Worm (Caenorhabditis elegans) whole organism, L4 larva: ENCODE results near the gene rps-9.
A peak's percentile ranks its signal among the peaks of the same experiment; 100 is the strongest.

Experiments
- F26F4.8 ChIP-seq: fragments of 200-800 bp; sonication (Bioruptor generic); conservative IDR thresholded peaks from 2 replicates; pipeline ENCODE4 v1.3.6; 2022; ENCODE audit warnings: missing genetic modification characterization, missing compliant biosample characterization
- R02D3.7 ChIP-seq: fragments of 150-350 bp; sonication (generic microtip); optimal IDR thresholded peaks from 3 replicates; lab custom pipeline; 2014; ENCODE audit warnings: missing biosample characterization, missing genetic modification characterization
- ZK337.2 ChIP-seq: fragments of 200-800 bp; sonication (Bioruptor generic); IDR thresholded peaks from 2 replicates; pipeline ENCODE4 v1.3.6; 2022; ENCODE audit warnings: missing genetic modification reagents, missing genetic modification characterization, missing compliant biosample characterization
- aha-1 ChIP-seq: fragments of 150-350 bp; peaks from one replicate; lab custom pipeline; 2014; ENCODE audit warnings: missing biosample characterization, missing genetic modification characterization
- ama-1 ChIP-seq: fragments of 150-350 bp; optimal IDR thresholded peaks from 2 replicates; lab custom pipeline; 2014; ENCODE audit warnings: inconsistent platforms, mixed read lengths
- arid-1 ChIP-seq: fragments of 200-800 bp; sonication (Bioruptor generic); conservative IDR thresholded peaks from 2 replicates; pipeline ENCODE4 v1.3.6; 2022; ENCODE audit warnings: missing genetic modification reagents, missing genetic modification characterization, missing compliant biosample characterization
- daf-16 ChIP-seq, 3 experiments: sonication (generic microtip); optimal IDR thresholded peaks; 2 replicates each; lab custom pipeline; 2016 to 2017; ENCODE audit warnings: missing genetic modification characterization in 3 of 3, missing genetic modification reagents in 3 of 3, mild to moderate bottlenecking in 2 of 3, missing compliant biosample characterization in 2 of 3, missing biosample characterization in 1 of 3, moderate library complexity in 1 of 3
- dmd-6 ChIP-seq: fragments of 200-800 bp; sonication (Bioruptor generic); IDR thresholded peaks from 2 replicates; pipeline ENCODE4 v1.3.6; 2022; ENCODE audit warnings: missing genetic modification reagents, missing genetic modification characterization, missing compliant biosample characterization
- dpl-1 ChIP-seq: fragments of 150-350 bp; optimal IDR thresholded peaks from 2 replicates; lab custom pipeline; 2014; ENCODE audit warnings: missing biosample characterization, missing genetic modification reagents, missing genetic modification characterization
- dve-1 ChIP-seq: sonication (generic microtip); optimal IDR thresholded peaks from 2 replicates; lab custom pipeline; 2017; ENCODE audit warnings: antibody characterized with exemption, mild to moderate bottlenecking, missing genetic modification characterization, missing compliant biosample characterization; ENCODE audit not compliant: insufficient read depth
- fkh-10 ChIP-seq: fragments of 150-350 bp; optimal IDR thresholded peaks from 2 replicates; lab custom pipeline; 2014; ENCODE audit warnings: missing biosample characterization, missing genetic modification reagents, missing genetic modification characterization
- hif-1 ChIP-seq, 2 experiments: sonication (generic microtip); optimal IDR thresholded peaks; 2 replicates each; lab custom pipeline; 2016 to 2017; ENCODE audit warnings: missing compliant biosample characterization in 2 of 2, missing genetic modification characterization in 2 of 2, missing genetic modification reagents in 2 of 2, missing genotype in 2 of 2, mild to moderate bottlenecking in 1 of 2
- hlh-11 ChIP-seq: fragments of 200-800 bp; sonication (Bioruptor generic); optimal IDR thresholded peaks from 2 replicates; lab custom pipeline; 2018; ENCODE audit warnings: mild to moderate bottlenecking, missing genetic modification characterization, missing compliant biosample characterization
- hlh-30 ChIP-seq: sonication (generic microtip); optimal IDR thresholded peaks from 2 replicates; lab custom pipeline; 2017; ENCODE audit warnings: antibody characterized with exemption, mild to moderate bottlenecking, missing genetic modification characterization, missing compliant biosample characterization; ENCODE audit not compliant: insufficient read depth
- hmg-1.1 ChIP-seq: fragments of 200-800 bp; sonication (Bioruptor generic); IDR thresholded peaks from 2 replicates; pipeline ENCODE4 v1.3.6; 2022; ENCODE audit warnings: missing genetic modification reagents, missing genetic modification characterization, missing compliant biosample characterization
- lin-13 ChIP-seq: fragments of 150-350 bp; optimal IDR thresholded peaks from 2 replicates; lab custom pipeline; 2014; ENCODE audit warnings: missing biosample characterization, missing genetic modification reagents, missing genetic modification characterization
- lin-15B ChIP-seq: fragments of 150-350 bp; sonication (generic microtip); optimal IDR thresholded peaks from 3 replicates; lab custom pipeline; 2014; ENCODE audit warnings: missing biosample characterization, missing genetic modification characterization
- lin-38 ChIP-seq: fragments of 200-800 bp; sonication (Bioruptor generic); IDR thresholded peaks from 2 replicates; pipeline ENCODE4 v1.3.6; 2022; ENCODE audit warnings: missing genetic modification reagents, missing genetic modification characterization, missing compliant biosample characterization
- lsy-2 ChIP-seq, 2 experiments: fragments of 150-350 bp in 1 of 2; sonication (generic microtip) in 1 of 2; optimal IDR thresholded peaks; 2 replicates each; lab custom pipeline; 2014 to 2017; ENCODE audit warnings: missing biosample characterization in 2 of 2, missing genetic modification characterization in 2 of 2
- mdl-1 ChIP-seq, 2 experiments: fragments of 150-350 bp in 1 of 2; sonication (generic microtip) in 1 of 2; optimal IDR thresholded peaks; 2 replicates each; lab custom pipeline; 2014 to 2017; ENCODE audit warnings: missing biosample characterization in 2 of 2, missing genetic modification characterization in 2 of 2
- mep-1 ChIP-seq: fragments of 150-350 bp; sonication (generic microtip); optimal IDR thresholded peaks from 3 replicates; lab custom pipeline; 2014; ENCODE audit warnings: missing biosample characterization, missing genetic modification characterization
- mes-2 ChIP-seq: sonication (generic microtip); optimal IDR thresholded peaks from 2 replicates; lab custom pipeline; 2016; ENCODE audit warnings: missing genotype, mild to moderate bottlenecking, missing genetic modification characterization, missing compliant biosample characterization; ENCODE audit not compliant: poor library complexity, severe bottlenecking
- nhr-11 ChIP-seq: fragments of 150-350 bp; optimal IDR thresholded peaks from 2 replicates; lab custom pipeline; 2014; ENCODE audit warnings: missing biosample characterization, missing genetic modification characterization
- nhr-28 ChIP-seq: fragments of 150-350 bp; optimal IDR thresholded peaks from 2 replicates; lab custom pipeline; 2014; ENCODE audit warnings: missing biosample characterization, missing genetic modification characterization
- nhr-6 ChIP-seq: fragments of 150-350 bp; optimal IDR thresholded peaks from 2 replicates; lab custom pipeline; 2014; ENCODE audit warnings: missing biosample characterization, missing genetic modification characterization
- nhr-77 ChIP-seq: fragments of 150-350 bp; optimal IDR thresholded peaks from 2 replicates; lab custom pipeline; 2014; ENCODE audit warnings: missing biosample characterization, missing genetic modification characterization
- php-3 ChIP-seq: fragments of 200-800 bp; sonication (Bioruptor generic); IDR thresholded peaks from 2 replicates; pipeline ENCODE4 v1.3.6; 2022; ENCODE audit warnings: missing genetic modification reagents, missing genetic modification characterization, missing compliant biosample characterization
- rbr-2 ChIP-seq: sonication (generic microtip); optimal IDR thresholded peaks from 2 replicates; lab custom pipeline; 2016; ENCODE audit warnings: missing genotype, missing genetic modification characterization, missing compliant biosample characterization
- tra-1 ChIP-seq: fragments of 200-800 bp; sonication (Bioruptor generic); IDR thresholded peaks from 2 replicates; pipeline ENCODE4 v1.3.6; 2022; ENCODE audit warnings: missing genetic modification reagents, missing genetic modification characterization, missing compliant biosample characterization
- unc-130 ChIP-seq: sonication (generic microtip); optimal IDR thresholded peaks from 2 replicates; lab custom pipeline; 2016; ENCODE audit warnings: missing genetic modification reagents, missing genetic modification characterization, missing compliant biosample characterization
- unc-62 ChIP-seq, 3 experiments: fragments of 150-350 bp in 1 of 3; sonication (generic microtip); optimal IDR thresholded peaks in 2 of 3; peaks in 1 of 3; 1 replicate in 1 of 3; 2 replicates in 2 of 3; lab custom pipeline; 2014 to 2017; ENCODE audit warnings: missing biosample characterization in 3 of 3, missing genetic modification characterization in 3 of 3, missing genetic modification reagents in 3 of 3, missing genotype in 1 of 3
- zfp-3 ChIP-seq: fragments of 200-800 bp; sonication (Bioruptor generic); conservative IDR thresholded peaks from 2 replicates; pipeline ENCODE4 v1.3.6; 2022; ENCODE audit warnings: missing genetic modification reagents, missing genetic modification characterization, missing compliant biosample characterization

Gene rps-9

DNA sequence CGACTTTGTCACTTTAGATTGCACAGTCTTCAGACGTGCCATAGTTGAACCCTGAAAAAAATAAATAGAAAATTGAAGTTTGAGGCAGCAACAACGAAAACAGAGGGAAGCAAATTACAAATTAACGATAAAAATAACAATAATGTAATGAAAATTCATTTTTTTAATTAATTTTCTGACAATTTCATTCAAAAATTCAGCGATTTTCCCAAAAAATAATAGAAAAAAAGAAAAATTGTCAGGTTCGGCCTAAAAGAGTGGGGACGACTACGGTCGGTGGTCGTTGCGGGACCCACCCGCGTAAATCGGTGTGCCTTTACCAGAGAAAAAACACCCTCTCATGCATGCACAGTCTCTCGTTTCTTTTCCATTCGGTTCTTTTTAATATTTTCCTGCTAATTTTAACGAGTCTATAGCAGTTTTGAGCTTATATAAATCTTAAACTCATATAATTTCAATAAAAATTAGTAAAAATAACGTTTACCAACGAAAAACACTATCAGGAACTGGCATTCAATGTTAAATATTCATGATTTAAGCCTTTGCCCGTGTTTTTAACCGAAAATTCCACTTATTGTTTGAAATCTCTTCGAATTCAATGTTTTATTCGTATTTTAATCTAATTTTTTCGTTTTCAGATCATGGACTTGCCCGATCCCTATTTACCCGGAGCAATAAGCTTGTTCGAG lies at the start of gene rps-9, which contains the start of gene lsm-1:
Gene rps-9, minus strand, starts transcription at position 51 of the 689 bp plus-strand sequence.
Gene lsm-1, plus strand, starts transcription at position 639 of the 689 bp plus-strand sequence.
- TF ChIP-seq lsy-2 (tag; optimal IDR thresholded peaks at IDR 0.05; lab: Kevin White, UChicago) (peak; percentile 49 to 98), aha-1 (tag; lab: Kevin White, UChicago) (peak; percentile 23), hmg-1.1 (GFP tag; lab: Robert Waterston, UW) (peak; percentile 60; the same call in 1 of the 2 replicates), nhr-6 (tag; lab: Kevin White, UChicago) (peak; percentile 23), mes-2 (tag; lab: Kevin White, UChicago) (peak; percentile 84), nhr-77 (peak; percentile 50), hif-1 (tag; optimal IDR thresholded peaks at IDR 0.05; lab: Kevin White, UChicago) (peak in 1 of 2 experiments; percentile 64), nhr-28 (tag; lab: Kevin White, UChicago) (peak; percentile 5), lin-13 (peak; percentile 60), arid-1 (GFP tag; lab: Robert Waterston, UW) (0 out of 2 replicates have a peak, but pooled peaks have one; percentile 38), hlh-30 (peak; percentile 58), daf-16 (GFP tag; optimal IDR thresholded peaks at IDR 0.05; lab: Kevin White, UChicago) (no peak), daf-16 (tag; optimal IDR thresholded peaks at IDR 0.05; lab: Kevin White, UChicago) (peak; percentile 32), unc-62 (GFP tag; optimal IDR thresholded peaks at IDR 0.05 in 1 of 2; lab: Kevin White, UChicago) (no peak), unc-62 (tag; optimal IDR thresholded peaks at IDR 0.05; lab: Kevin White, UChicago) (no peak), lin-38 (GFP tag; lab: Robert Waterston, UW) (peak; percentile 70), F26F4.8 (GFP tag; lab: Robert Waterston, UW) (no peak), dmd-6 (peak; percentile 25; the same call in 1 of the 2 replicates), nhr-11 (peak; percentile 45), R02D3.7 (tag; lab: Kevin White, UChicago) (no peak), fkh-10 (GFP tag; lab: Kevin White, UChicago) (peak; percentile 40), dve-1 (peak; percentile 49), lin-15B (tag; lab: Kevin White, UChicago) (no peak), zfp-3 (no peak), rbr-2 (tag; lab: Kevin White, UChicago) (peak; percentile 43), dpl-1 (peak; percentile 63), mdl-1 (tag; optimal IDR thresholded peaks at IDR 0.05; lab: Kevin White, UChicago) (no peak), tra-1 (GFP tag; lab: Robert Waterston, UW) (no peak), hlh-11 (tag; lab: Kevin White, UChicago) (peak; percentile 57), unc-130 (GFP tag; lab: Kevin White, UChicago) (peak; percentile 45), ama-1 (lab: Kevin White, UChicago) (peak; percentile 32), mep-1 (tag; lab: Kevin White, UChicago) (peak; percentile 71)

DNA sequence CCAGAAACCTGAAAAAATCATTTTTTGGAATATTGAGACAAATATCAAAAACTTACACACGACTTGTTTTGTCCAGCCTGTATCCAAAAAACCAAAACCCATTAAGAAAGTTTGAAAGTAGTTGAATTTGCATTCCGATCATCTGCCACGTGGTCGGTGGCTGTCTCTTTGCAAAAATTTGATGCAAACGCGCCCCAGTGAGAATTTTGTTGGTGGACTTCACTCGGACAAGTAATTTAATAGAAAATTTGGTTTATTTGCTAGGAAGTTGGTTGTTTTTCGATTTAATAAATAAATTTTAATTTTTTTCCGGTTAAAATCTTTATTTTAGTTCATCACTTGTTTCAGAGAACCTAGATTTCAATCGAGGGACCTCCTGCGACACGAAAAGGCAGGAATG lies 49.2 kb upstream of the rps-9 start:
- TF ChIP-seq ZK337.2 (no peak), dve-1 (peak; percentile 13), mdl-1 (tag; optimal IDR thresholded peaks at IDR 0.05; lab: Kevin White, UChicago) (peak in 1 of 2 experiments; percentile 21), nhr-77 (peak; percentile 8), php-3 (no peak), lin-38 (GFP tag; lab: Robert Waterston, UW) (peak; percentile 87), mes-2 (tag; lab: Kevin White, UChicago) (peak; percentile 64), lsy-2 (tag; optimal IDR thresholded peaks at IDR 0.05; lab: Kevin White, UChicago) (peak in 1 of 2 experiments; percentile 12)

DNA sequence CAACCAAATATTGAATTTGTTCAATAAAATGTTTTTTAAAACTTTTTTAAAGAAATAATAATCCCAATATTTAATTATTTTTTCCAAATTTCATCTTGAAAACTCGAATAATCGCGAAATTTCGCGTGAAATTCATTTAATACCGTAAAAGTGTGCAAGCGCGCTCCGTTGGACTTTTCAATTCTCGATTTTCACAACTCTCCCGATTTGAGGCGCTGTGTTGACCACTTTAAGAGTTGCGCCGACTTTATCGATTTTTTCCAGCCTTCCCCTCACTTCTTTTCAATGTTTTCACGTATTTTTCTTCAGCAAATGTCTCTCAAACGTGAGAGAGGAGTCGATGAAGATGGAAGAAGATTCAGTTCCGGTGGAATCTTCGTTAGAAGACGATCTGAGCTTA lies 44.3 kb upstream of the rps-9 start:
- TF ChIP-seq lin-38 (GFP tag; lab: Robert Waterston, UW), result peak; percentile 61

DNA sequence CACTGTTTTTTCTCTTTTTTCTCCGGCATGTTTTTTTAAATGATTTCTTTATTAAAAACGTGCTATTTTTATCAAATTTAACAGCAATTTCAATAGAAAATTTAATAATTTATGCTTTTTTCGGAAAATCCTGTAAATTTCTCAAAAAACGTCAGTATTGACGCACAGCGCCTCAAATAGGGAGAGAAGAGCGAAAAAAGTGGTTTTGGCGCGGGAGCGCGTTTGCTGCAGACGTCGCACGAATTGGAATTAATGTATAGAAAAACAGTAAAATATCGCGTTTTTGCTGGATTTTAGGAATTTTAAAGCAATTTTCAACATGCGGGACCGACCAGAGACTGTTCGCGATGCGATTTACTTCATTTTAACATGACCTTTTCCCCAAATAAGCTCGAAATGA lies 42.7 kb upstream of the rps-9 start:
- TF ChIP-seq lin-38 (GFP tag; lab: Robert Waterston, UW), result peak; percentile 87
